Fruit fly (Drosophila melanogaster) whole organism, embryonic: Measurements from ENCODE around the gene CG2059.

Source experiments
- ATbp ChIP-seq: fragments of 200-800 bp; sonication (Bioruptor generic); optimal IDR thresholded peaks from 2 replicates; lab custom pipeline; 2017; ENCODE audit warnings: missing biosample characterization, mild to moderate bottlenecking, missing genetic modification characterization, missing genetic modification reagents
- Bgb ChIP-seq: fragments of 200-800 bp; sonication (Bioruptor generic); IDR thresholded peaks from 2 replicates; pipeline ENCODE4 v1.3.6; 2022; ENCODE audit warnings: missing biosample characterization, missing genetic modification characterization; ENCODE audit not compliant: partially characterized antibody
- CG12104 ChIP-seq: fragments of 200-800 bp; sonication (Bioruptor generic); optimal IDR thresholded peaks from 3 replicates; lab custom pipeline; 2016; ENCODE audit warnings: missing biosample characterization, missing genetic modification characterization
- CG13894 ChIP-seq: fragments of 200-800 bp; sonication (Bioruptor generic); optimal IDR thresholded peaks from 3 replicates; lab custom pipeline; 2018; ENCODE audit warnings: missing biosample characterization, mild to moderate bottlenecking, missing genetic modification characterization, moderate library complexity
- CG14441 ChIP-seq: fragments of 200-800 bp; sonication (Bioruptor generic); IDR thresholded peaks from 2 replicates; pipeline ENCODE4 v1.3.6; 2022; ENCODE audit warnings: missing biosample characterization, missing genetic modification characterization
- CG17361 ChIP-seq: fragments of 200-800 bp; sonication (Bioruptor generic); IDR thresholded peaks from 3 replicates; pipeline ENCODE4 v1.3.6; 2022; ENCODE audit warnings: missing biosample characterization, missing genetic modification characterization
- CG18011 ChIP-seq: fragments of 200-800 bp; sonication (Bioruptor generic); optimal IDR thresholded peaks from 2 replicates; lab custom pipeline; 2017; ENCODE audit warnings: missing biosample characterization, missing genetic modification characterization, mild to moderate bottlenecking, moderate library complexity, missing genotype
- CG2116 ChIP-seq: fragments of 200-800 bp; sonication (Bioruptor generic); optimal IDR thresholded peaks from 3 replicates; lab custom pipeline; 2018; ENCODE audit warnings: missing biosample characterization, mild to moderate bottlenecking, missing genetic modification characterization
- CG2712 ChIP-seq: fragments of 200-800 bp; optimal IDR thresholded peaks from 3 replicates; lab custom pipeline; 2019; ENCODE audit warnings: missing biosample characterization, mild to moderate bottlenecking, missing genetic modification characterization, moderate library complexity
- CG31441 ChIP-seq: fragments of 200-800 bp; sonication (Bioruptor generic); IDR thresholded peaks from 2 replicates; pipeline ENCODE4 v1.3.6; 2022; ENCODE audit warnings: missing biosample characterization, missing genetic modification characterization
- CG33213 ChIP-seq: fragments of 200-800 bp; sonication (Bioruptor generic); optimal IDR thresholded peaks from 3 replicates; lab custom pipeline; 2016; ENCODE audit warnings: missing biosample characterization, missing genetic modification characterization
- CG3847 ChIP-seq: fragments of 200-800 bp; sonication (Bioruptor generic); IDR thresholded peaks from 2 replicates; pipeline ENCODE4 v1.3.6; 2022; ENCODE audit warnings: missing biosample characterization, missing genetic modification characterization
- CG5245 ChIP-seq: fragments of 200-800 bp; sonication (Bioruptor generic); optimal IDR thresholded peaks from 3 replicates; lab custom pipeline; 2016; ENCODE audit warnings: missing biosample characterization, missing genetic modification characterization
- CG6791 ChIP-seq: fragments of 200-800 bp; sonication (Bioruptor generic); IDR thresholded peaks from 3 replicates; pipeline ENCODE4 v1.3.6; 2022; ENCODE audit warnings: missing biosample characterization, missing genetic modification characterization; ENCODE audit not compliant: partially characterized antibody
- CG7357 ChIP-seq: fragments of 200-800 bp; sonication (Bioruptor generic); IDR thresholded peaks from 3 replicates; pipeline ENCODE4 v1.3.6; 2022; ENCODE audit warnings: missing biosample characterization, missing genetic modification characterization
- CG7963 ChIP-seq: fragments of 200-800 bp; sonication (Bioruptor generic); IDR thresholded peaks from 3 replicates; pipeline ENCODE4 v1.3.6; 2022; ENCODE audit warnings: missing biosample characterization, missing genetic modification characterization; ENCODE audit not compliant: partially characterized antibody
- CHES-1-like ChIP-seq: fragments of 200-800 bp; sonication (Bioruptor generic); optimal IDR thresholded peaks from 2 replicates; lab custom pipeline; 2016; ENCODE audit warnings: missing biosample characterization, missing genetic modification characterization
- Dbx ChIP-seq: fragments of 200-800 bp; sonication (Bioruptor generic); IDR thresholded peaks from 3 replicates; pipeline ENCODE4 v1.3.6; 2022; ENCODE audit warnings: missing biosample characterization, missing genetic modification characterization
- Dp ChIP-seq: fragments of 200-800 bp; sonication (Bioruptor generic); optimal IDR thresholded peaks from 2 replicates; lab custom pipeline; 2018; ENCODE audit warnings: missing biosample characterization, mild to moderate bottlenecking, missing genetic modification characterization, moderate library complexity
- Drgx ChIP-seq: fragments of 200-800 bp; sonication (Bioruptor generic); IDR thresholded peaks from 2 replicates; pipeline ENCODE4 v1.3.6; 2022; ENCODE audit warnings: missing biosample characterization, missing genetic modification characterization
- E2f1 ChIP-seq: fragments of 200-800 bp; sonication (Bioruptor generic); IDR thresholded peaks from 2 replicates; pipeline ENCODE4 v1.3.6; 2022; ENCODE audit warnings: missing biosample characterization, missing genetic modification characterization
- E2f2 ChIP-seq: fragments of 200-800 bp; sonication (Bioruptor generic); IDR thresholded peaks from 2 replicates; pipeline ENCODE4 v1.3.6; 2022; ENCODE audit warnings: missing biosample characterization, missing genetic modification characterization
- HLHmδ ChIP-seq: fragments of 200-800 bp; sonication (Bioruptor generic); optimal IDR thresholded peaks from 2 replicates; lab custom pipeline; 2018; ENCODE audit warnings: missing biosample characterization, mild to moderate bottlenecking, missing genetic modification characterization, moderate library complexity
- Hmx ChIP-seq: fragments of 200-800 bp; sonication (Bioruptor generic); optimal IDR thresholded peaks from 2 replicates; lab custom pipeline; 2016; ENCODE audit warnings: missing biosample characterization, missing genetic modification characterization
- Hr3 ChIP-seq: fragments of 200-800 bp; sonication (Bioruptor generic); optimal IDR thresholded peaks from 3 replicates; lab custom pipeline; 2016; ENCODE audit warnings: missing biosample characterization, missing genetic modification characterization
- MTF-1 ChIP-seq: fragments of 200-800 bp; sonication (Bioruptor generic); optimal IDR thresholded peaks from 2 replicates; lab custom pipeline; 2018; ENCODE audit warnings: missing biosample characterization, mild to moderate bottlenecking, missing genetic modification characterization, borderline replicate concordance
- Max ChIP-seq: fragments of 200-800 bp; sonication (Bioruptor generic); optimal IDR thresholded peaks from 2 replicates; lab custom pipeline; 2016; ENCODE audit warnings: missing biosample characterization, mild to moderate bottlenecking, missing genetic modification characterization
- Mes4 ChIP-seq: fragments of 200-800 bp; sonication (Bioruptor generic); optimal IDR thresholded peaks from 2 replicates; lab custom pipeline; 2016; ENCODE audit warnings: missing biosample characterization, missing genetic modification characterization
- Mrtf ChIP-seq: fragments of 200-800 bp; sonication (Bioruptor generic); IDR thresholded peaks from 3 replicates; pipeline ENCODE4 v1.3.6; 2022; ENCODE audit warnings: missing biosample characterization, missing genetic modification characterization
- Myb ChIP-seq: fragments of 200-800 bp; sonication (Bioruptor generic); optimal IDR thresholded peaks from 2 replicates; lab custom pipeline; 2016; ENCODE audit warnings: missing biosample characterization, missing genetic modification characterization
- NC2α ChIP-seq: fragments of 200-800 bp; sonication (Bioruptor generic); optimal IDR thresholded peaks from 2 replicates; lab custom pipeline; 2016; ENCODE audit warnings: missing biosample characterization, missing genetic modification characterization
- Nf-YC ChIP-seq: fragments of 200-800 bp; optimal IDR thresholded peaks from 3 replicates; lab custom pipeline; 2019; ENCODE audit warnings: missing biosample characterization, mild to moderate bottlenecking, missing genetic modification characterization, moderate library complexity
- Oaz ChIP-seq: fragments of 200-800 bp; sonication (Bioruptor generic); IDR thresholded peaks from 2 replicates; pipeline ENCODE4 v1.3.6; 2022; ENCODE audit warnings: missing biosample characterization, missing genetic modification characterization
- Opbp ChIP-seq: fragments of 200-800 bp; sonication (Bioruptor generic); IDR thresholded peaks from 3 replicates; pipeline ENCODE4 v1.3.6; 2022; ENCODE audit warnings: missing biosample characterization, missing genetic modification characterization; ENCODE audit not compliant: partially characterized antibody
- Spps ChIP-seq: fragments of 200-800 bp; sonication (Bioruptor generic); optimal IDR thresholded peaks from 2 replicates; lab custom pipeline; 2018; ENCODE audit warnings: missing biosample characterization, mild to moderate bottlenecking, missing genetic modification characterization
- Taf1 ChIP-seq: fragments of 200-800 bp; sonication (Bioruptor generic); IDR thresholded peaks from 2 replicates; pipeline ENCODE4 v1.3.6; 2022; ENCODE audit warnings: missing biosample characterization, missing genetic modification characterization
- Vsx1 ChIP-seq: fragments of 200-800 bp; sonication (Bioruptor generic); optimal IDR thresholded peaks from 2 replicates; lab custom pipeline; 2017; ENCODE audit warnings: missing biosample characterization, mild to moderate bottlenecking, missing genetic modification characterization, missing genetic modification reagents
- amos ChIP-seq: fragments of 200-800 bp; sonication (Bioruptor generic); IDR thresholded peaks from 2 replicates; pipeline ENCODE4 v1.3.6; 2022; ENCODE audit warnings: missing biosample characterization, missing genetic modification characterization; ENCODE audit not compliant: partially characterized antibody
- ara ChIP-seq: fragments of 200-800 bp; sonication (Bioruptor generic); IDR thresholded peaks from 2 replicates; pipeline ENCODE4 v1.3.6; 2022; ENCODE audit warnings: missing biosample characterization, missing genetic modification characterization
- cg ChIP-seq: fragments of 200-800 bp; sonication (Bioruptor generic); optimal IDR thresholded peaks from 3 replicates; lab custom pipeline; 2019; ENCODE audit warnings: missing biosample characterization, mild to moderate bottlenecking, missing genetic modification characterization, moderate library complexity
- chn ChIP-seq: fragments of 200-800 bp; sonication (Bioruptor generic); optimal IDR thresholded peaks from 2 replicates; lab custom pipeline; 2016; ENCODE audit warnings: missing biosample characterization, missing genetic modification characterization
- ci ChIP-seq: fragments of 200-800 bp; sonication (Bioruptor generic); IDR thresholded peaks from 3 replicates; pipeline ENCODE4 v1.3.6; 2022; ENCODE audit warnings: missing biosample characterization, missing genetic modification characterization
- croc ChIP-seq: fragments of 200-800 bp; sonication (Bioruptor generic); conservative IDR thresholded peaks from 3 replicates; pipeline ENCODE4 v1.3.6; 2022; ENCODE audit warnings: missing biosample characterization, missing genetic modification characterization
- eve ChIP-seq, 2 experiments: fragments of >200 bp; optimal IDR thresholded peaks; 2 replicates each; lab custom pipeline; 2017; ENCODE audit warnings: missing biosample characterization in 2 of 2, missing genetic modification characterization in 2 of 2
- fu2 ChIP-seq: fragments of 200-800 bp; sonication (Bioruptor generic); optimal IDR thresholded peaks from 2 replicates; lab custom pipeline; 2016; ENCODE audit warnings: missing biosample characterization, missing genetic modification characterization
- gcm ChIP-seq: fragments of 200-800 bp; sonication (Bioruptor generic); optimal IDR thresholded peaks from 2 replicates; lab custom pipeline; 2019; ENCODE audit warnings: missing biosample characterization, mild to moderate bottlenecking, missing genetic modification characterization, moderate library complexity
- rib ChIP-seq: fragments of 200-800 bp; sonication (Bioruptor generic); IDR thresholded peaks from 2 replicates; pipeline ENCODE4 v1.3.6; 2022; ENCODE audit warnings: missing biosample characterization, missing genetic modification characterization
- sd ChIP-seq: fragments of 200-800 bp; sonication (Bioruptor generic); optimal IDR thresholded peaks from 3 replicates; lab custom pipeline; 2018; ENCODE audit warnings: missing biosample characterization, mild to moderate bottlenecking, missing genetic modification characterization, moderate library complexity
- trh ChIP-seq: fragments of 200-800 bp; sonication (Bioruptor generic); optimal IDR thresholded peaks from 2 replicates; lab custom pipeline; 2016; ENCODE audit warnings: missing biosample characterization, missing genetic modification characterization
- zen2 ChIP-seq: fragments of 200-800 bp; sonication (Bioruptor generic); IDR thresholded peaks from 3 replicates; pipeline ENCODE4 v1.3.6; 2022; ENCODE audit warnings: missing biosample characterization, missing genetic modification characterization; ENCODE audit not compliant: partially characterized antibody

CG2059 gene

dm6 chrX:7319053-7319702, 33.0 kb downstream of the CG2059 start (continued):
- TF ChIP-seq NC2α (GFP tag; lab: Kevin White, UChicago) = peak; percentile 36
- TF ChIP-seq croc (GFP tag; lab: Robert Waterston, UW) = peak; percentile 78
- peak; percentile 49 for TF ChIP-seq CG2116 (GFP tag; lab: Kevin White, UChicago)
- peak; percentile 94 for TF ChIP-seq CG2712
- TF ChIP-seq Vsx1 (GFP tag; lab: Kevin White, UChicago) = peak; percentile 56
- peak; percentile 56 for TF ChIP-seq MTF-1 (GFP tag; lab: Kevin White, UChicago)
- TF ChIP-seq Myb (GFP tag; lab: Kevin White, UChicago) = no peak
- no peak for TF ChIP-seq CHES-1-like
- no peak for TF ChIP-seq CG14441
- no peak for TF ChIP-seq CG3847 (GFP tag; lab: Robert Waterston, UW)
- TF ChIP-seq CG17361 (GFP tag; lab: Robert Waterston, UW) = peak; percentile 90
- peak; percentile 61 for TF ChIP-seq Drgx (GFP tag; lab: Robert Waterston, UW)
- TF ChIP-seq Mrtf (GFP tag; lab: Robert Waterston, UW) = 0 out of 3 replicates have a peak, but pooled peaks have one; percentile 29
- no peak for TF ChIP-seq Taf1 (GFP tag; lab: Robert Waterston, UW)
- peak; percentile 75 for TF ChIP-seq gcm (GFP tag; lab: Kevin White, UChicago)
- peak; percentile 84 for TF ChIP-seq ara (GFP tag; lab: Robert Waterston, UW)
- no peak for TF ChIP-seq Nf-YC (tag; lab: Kevin White, UChicago)
- TF ChIP-seq Hr3 (GFP tag; lab: Kevin White, UChicago) = peak; percentile 72
- TF ChIP-seq sd (tag; lab: Kevin White, UChicago) = no peak
- no peak for TF ChIP-seq fu2 (GFP tag; lab: Kevin White, UChicago)
- TF ChIP-seq Dbx (GFP tag; lab: Robert Waterston, UW) = no peak
- peak; percentile 54 for TF ChIP-seq Mes4 (GFP tag; lab: Kevin White, UChicago)
- TF ChIP-seq Opbp (GFP tag; lab: Robert Waterston, UW) = no peak
- TF ChIP-seq trh (GFP tag; lab: Kevin White, UChicago) = peak; percentile 52
- TF ChIP-seq CG18011 = peak; percentile 6
- TF ChIP-seq CG13894 (tag; lab: Kevin White, UChicago) = no peak
- no peak for TF ChIP-seq CG6791 (GFP tag; lab: Robert Waterston, UW)
- peak; percentile 41 for TF ChIP-seq CG33213 (GFP tag; lab: Kevin White, UChicago)
- TF ChIP-seq Bgb = no peak
- TF ChIP-seq rib (GFP tag; lab: Robert Waterston, UW) = no peak
- peak; percentile 74; the same call in 2 of the 3 replicates for TF ChIP-seq ci (GFP tag; lab: Robert Waterston, UW)
- TF ChIP-seq E2f2 (GFP tag; lab: Robert Waterston, UW) = peak; percentile 39; the same call in 1 of the 2 replicates
- TF ChIP-seq Oaz (GFP tag; lab: Robert Waterston, UW) = 0 out of 2 replicates have a peak, but pooled peaks have one; percentile 13
- TF ChIP-seq Hmx (GFP tag; lab: Kevin White, UChicago) = no peak
- TF ChIP-seq CG31441 (GFP tag; lab: Robert Waterston, UW) = peak; percentile 88
- TF ChIP-seq E2f1 (GFP tag; lab: Robert Waterston, UW) = peak; percentile 51
- TF ChIP-seq zen2 (GFP tag; lab: Robert Waterston, UW) = no peak
- TF ChIP-seq ATbp (GFP tag; lab: Kevin White, UChicago) = peak; percentile 78
- peak; percentile 48 for TF ChIP-seq Max (GFP tag; lab: Kevin White, UChicago)
- peak; percentile 71 for TF ChIP-seq chn (GFP tag; lab: Kevin White, UChicago)
- peak; percentile 33 to 82 for TF ChIP-seq eve (GFP tag; optimal IDR thresholded peaks at IDR 0.05; lab: Kevin White, UChicago)
- no peak for TF ChIP-seq amos
- TF ChIP-seq HLHmδ (GFP tag; lab: Kevin White, UChicago) = no peak
- peak; percentile 54; the same call in 2 of the 3 replicates for TF ChIP-seq CG7357 (GFP tag; lab: Robert Waterston, UW)
- peak; percentile 55 for TF ChIP-seq CG5245 (GFP tag; lab: Kevin White, UChicago)
- TF ChIP-seq Spps (tag; lab: Kevin White, UChicago) = peak; percentile 85
- no peak for TF ChIP-seq Dp (GFP tag; lab: Kevin White, UChicago)
- no peak for TF ChIP-seq CG7963 (GFP tag; lab: Robert Waterston, UW)
- peak; percentile 59 for TF ChIP-seq CG12104
- TF ChIP-seq cg (GFP tag; lab: Kevin White, UChicago) = peak; percentile 4
